Fruit fly (Drosophila melanogaster) Kc167 (cell line): Measurements from ENCODE around the gene CG8814.

Experiments
- Myc ChIP-seq: fragments of >200 bp; optimal IDR thresholded peaks from 2 replicates; lab custom pipeline; 2017; ENCODE audit warnings: missing external identifiers
- Sin3A ChIP-seq: fragments of >200 bp; optimal IDR thresholded peaks from 2 replicates; lab custom pipeline; 2018; ENCODE audit warnings: missing external identifiers
- h ChIP-seq: fragments of >200 bp; optimal IDR thresholded peaks from 3 replicates; lab custom pipeline; 2018; ENCODE audit warnings: missing external identifiers
- insv ChIP-seq: fragments of >200 bp; optimal IDR thresholded peaks from 3 replicates; lab custom pipeline; 2018; ENCODE audit warnings: missing external identifiers
- psq ChIP-seq: fragments of >200 bp; optimal IDR thresholded peaks from 2 replicates; lab custom pipeline; 2017; ENCODE audit warnings: missing external identifiers
- ttk ChIP-seq: sonication (Bioruptor generic); optimal IDR thresholded peaks from 2 replicates; lab custom pipeline; 2017; ENCODE audit warnings: missing external identifiers

DNA sequence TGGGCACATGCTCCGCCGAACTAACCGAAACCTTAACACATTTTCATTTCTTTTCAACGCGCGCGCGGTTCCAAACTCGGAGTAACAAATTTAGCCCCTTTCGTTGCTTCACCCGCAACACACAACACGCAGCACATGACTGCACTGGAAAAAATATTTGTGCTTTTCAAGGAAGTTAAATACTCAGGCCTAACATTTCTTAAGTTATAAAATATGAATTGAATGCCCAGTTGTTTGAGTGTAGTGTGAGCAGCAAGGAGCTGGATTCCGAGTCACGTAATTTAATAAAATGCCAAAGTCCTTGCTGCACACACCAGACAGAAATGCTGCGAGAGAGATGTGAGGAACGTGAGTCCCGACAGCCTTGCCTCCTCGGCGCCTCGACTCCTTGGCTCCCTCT is 26.8 kb downstream of the CG8814 start:
- TF ChIP-seq Myc (lab: Kevin White, UChicago) (no peak), insv (lab: Kevin White, UChicago) (no peak), ttk (lab: Kevin White, UChicago) (no peak), psq (lab: Kevin White, UChicago) (no peak), h (lab: Kevin White, UChicago) (no peak), Sin3A (no peak)
